Worm (Caenorhabditis elegans) whole organism, L4 larva: Measurements from ENCODE around the gene M116.5.
A peak's percentile ranks its signal among the peaks of the same experiment; 100 is the strongest.

Experiments used
- F26F4.8 ChIP-seq: fragments of 200-800 bp; sonication (Bioruptor generic); conservative IDR thresholded peaks from 2 replicates; pipeline ENCODE4 v1.3.6; 2022; ENCODE audit warnings: missing genetic modification characterization, missing compliant biosample characterization
- F37D6.2 ChIP-seq: sonication (generic microtip); optimal IDR thresholded peaks from 2 replicates; lab custom pipeline; 2016; ENCODE audit warnings: mild to moderate bottlenecking, missing genetic modification characterization, missing compliant biosample characterization
- F49E8.2 ChIP-seq: sonication (generic microtip); optimal IDR thresholded peaks from 2 replicates; lab custom pipeline; 2016; ENCODE audit warnings: missing compliant biosample characterization, mild to moderate bottlenecking, missing genetic modification characterization, borderline replicate concordance
- R02D3.7 ChIP-seq: fragments of 150-350 bp; sonication (generic microtip); optimal IDR thresholded peaks from 3 replicates; lab custom pipeline; 2014; ENCODE audit warnings: missing biosample characterization, missing genetic modification characterization
- T26A8.4 ChIP-seq: fragments of 200-800 bp; sonication (Bioruptor generic); IDR thresholded peaks from 2 replicates; pipeline ENCODE4 v1.3.6; 2022; ENCODE audit warnings: missing genetic modification characterization, missing compliant biosample characterization
- ZK546.5 ChIP-seq, 2 experiments: sonication (generic microtip); optimal IDR thresholded peaks; 2 replicates each; lab custom pipeline; 2017; ENCODE audit warnings: missing biosample characterization in 2 of 2, missing genetic modification characterization in 2 of 2
- ama-1 ChIP-seq: fragments of 150-350 bp; optimal IDR thresholded peaks from 2 replicates; lab custom pipeline; 2014; ENCODE audit warnings: inconsistent platforms, mixed read lengths
- attf-4 ChIP-seq: sonication (generic microtip); optimal IDR thresholded peaks from 3 replicates; lab custom pipeline; 2017; ENCODE audit warnings: missing biosample characterization, missing genetic modification characterization
- ceh-82 ChIP-seq: sonication (generic microtip); optimal IDR thresholded peaks from 2 replicates; lab custom pipeline; 2017; ENCODE audit warnings: missing biosample characterization, missing genetic modification characterization
- ctbp-1 ChIP-seq: fragments of 200-800 bp; sonication (Bioruptor generic); IDR thresholded peaks from 2 replicates; pipeline ENCODE4 v1.3.6; 2022; ENCODE audit warnings: missing genetic modification reagents, missing genetic modification characterization, missing compliant biosample characterization
- daf-16 ChIP-seq, 3 experiments: sonication (generic microtip); optimal IDR thresholded peaks; 2 replicates each; lab custom pipeline; 2016 to 2017; ENCODE audit warnings: missing genetic modification characterization in 3 of 3, missing genetic modification reagents in 3 of 3, mild to moderate bottlenecking in 2 of 3, missing compliant biosample characterization in 2 of 3, missing biosample characterization in 1 of 3, moderate library complexity in 1 of 3
- daf-8 ChIP-seq: fragments of 200-800 bp; sonication (Bioruptor generic); IDR thresholded peaks from 2 replicates; pipeline ENCODE4 v1.3.6; 2022; ENCODE audit warnings: missing genetic modification characterization, missing compliant biosample characterization
- dmd-6 ChIP-seq: fragments of 200-800 bp; sonication (Bioruptor generic); IDR thresholded peaks from 2 replicates; pipeline ENCODE4 v1.3.6; 2022; ENCODE audit warnings: missing genetic modification reagents, missing genetic modification characterization, missing compliant biosample characterization
- dmd-9 ChIP-seq: fragments of 200-800 bp; sonication (Bioruptor generic); IDR thresholded peaks from 2 replicates; pipeline ENCODE4 v1.3.6; 2022; ENCODE audit warnings: missing genetic modification reagents, missing genetic modification characterization, missing compliant biosample characterization
- duxl-1 ChIP-seq: sonication (generic microtip); optimal IDR thresholded peaks from 2 replicates; lab custom pipeline; 2016; ENCODE audit warnings: mild to moderate bottlenecking, missing genetic modification characterization, moderate library complexity, missing compliant biosample characterization; ENCODE audit not compliant: poor library complexity
- egl-27 ChIP-seq: sonication (generic microtip); optimal IDR thresholded peaks from 3 replicates; lab custom pipeline; 2017; ENCODE audit warnings: missing biosample characterization, missing genetic modification reagents, missing genetic modification characterization
- fkh-10 ChIP-seq: fragments of 150-350 bp; optimal IDR thresholded peaks from 2 replicates; lab custom pipeline; 2014; ENCODE audit warnings: missing biosample characterization, missing genetic modification reagents, missing genetic modification characterization
- hif-1 ChIP-seq, 2 experiments: sonication (generic microtip); optimal IDR thresholded peaks; 2 replicates each; lab custom pipeline; 2016 to 2017; ENCODE audit warnings: missing compliant biosample characterization in 2 of 2, missing genetic modification characterization in 2 of 2, missing genetic modification reagents in 2 of 2, missing genotype in 2 of 2, mild to moderate bottlenecking in 1 of 2
- hlh-11 ChIP-seq: fragments of 200-800 bp; sonication (Bioruptor generic); optimal IDR thresholded peaks from 2 replicates; lab custom pipeline; 2018; ENCODE audit warnings: mild to moderate bottlenecking, missing genetic modification characterization, missing compliant biosample characterization
- hlh-30 ChIP-seq: sonication (generic microtip); optimal IDR thresholded peaks from 2 replicates; lab custom pipeline; 2017; ENCODE audit warnings: antibody characterized with exemption, mild to moderate bottlenecking, missing genetic modification characterization, missing compliant biosample characterization; ENCODE audit not compliant: insufficient read depth
- hmg-1.1 ChIP-seq: fragments of 200-800 bp; sonication (Bioruptor generic); IDR thresholded peaks from 2 replicates; pipeline ENCODE4 v1.3.6; 2022; ENCODE audit warnings: missing genetic modification reagents, missing genetic modification characterization, missing compliant biosample characterization
- jun-1 ChIP-seq: fragments of 150-350 bp; optimal IDR thresholded peaks from 2 replicates; lab custom pipeline; 2014; ENCODE audit warnings: missing biosample characterization, missing genetic modification reagents, missing genetic modification characterization
- lin-15B ChIP-seq: fragments of 150-350 bp; sonication (generic microtip); optimal IDR thresholded peaks from 3 replicates; lab custom pipeline; 2014; ENCODE audit warnings: missing biosample characterization, missing genetic modification characterization
- lsy-2 ChIP-seq, 2 experiments: fragments of 150-350 bp in 1 of 2; sonication (generic microtip) in 1 of 2; optimal IDR thresholded peaks; 2 replicates each; lab custom pipeline; 2014 to 2017; ENCODE audit warnings: missing biosample characterization in 2 of 2, missing genetic modification characterization in 2 of 2
- madf-5 ChIP-seq, 2 experiments: fragments of 200-800 bp; sonication (Bioruptor generic); IDR thresholded peaks; 2 replicates each; pipeline ENCODE4 v1.3.6; 2022; ENCODE audit warnings: missing compliant biosample characterization in 2 of 2, missing genetic modification characterization in 2 of 2
- mdl-1 ChIP-seq, 2 experiments: fragments of 150-350 bp in 1 of 2; sonication (generic microtip) in 1 of 2; optimal IDR thresholded peaks; 2 replicates each; lab custom pipeline; 2014 to 2017; ENCODE audit warnings: missing biosample characterization in 2 of 2, missing genetic modification characterization in 2 of 2
- mdt-29 ChIP-seq: fragments of 200-800 bp; sonication (Bioruptor generic); IDR thresholded peaks from 2 replicates; pipeline ENCODE4 v1.3.6; 2022; ENCODE audit warnings: missing genetic modification reagents, missing genetic modification characterization, missing compliant biosample characterization
- mxl-3 ChIP-seq: fragments of 200-800 bp; sonication (Bioruptor generic); optimal IDR thresholded peaks from 2 replicates; lab custom pipeline; 2018; ENCODE audit warnings: mild to moderate bottlenecking, missing genetic modification characterization, missing compliant biosample characterization
- nhr-102 ChIP-seq: sonication (generic microtip); optimal IDR thresholded peaks from 2 replicates; lab custom pipeline; 2016; ENCODE audit warnings: mild to moderate bottlenecking, missing genetic modification characterization, moderate library complexity, missing compliant biosample characterization
- nhr-237 ChIP-seq: sonication (generic microtip); optimal IDR thresholded peaks from 2 replicates; lab custom pipeline; 2017; ENCODE audit warnings: missing biosample characterization, missing genetic modification characterization
- nhr-41 ChIP-seq: fragments of 200-800 bp; sonication (Bioruptor generic); IDR thresholded peaks from 2 replicates; pipeline ENCODE4 v1.3.6; 2022; ENCODE audit warnings: missing genetic modification reagents, missing genetic modification characterization, missing compliant biosample characterization
- nhr-42 ChIP-seq: fragments of 200-800 bp; sonication (Bioruptor generic); IDR thresholded peaks from 2 replicates; pipeline ENCODE4 v1.3.6; 2022; ENCODE audit warnings: missing genetic modification characterization, missing compliant biosample characterization
- nhr-48 ChIP-seq: sonication (generic microtip); optimal IDR thresholded peaks from 2 replicates; lab custom pipeline; 2016; ENCODE audit warnings: mild to moderate bottlenecking, missing genetic modification characterization, missing compliant biosample characterization
- pha-4 ChIP-seq, 2 experiments: fragments of 150-350 bp in 1 of 2; fragments of 200-800 bp in 1 of 2; sonication (Bioruptor generic) in 1 of 2; IDR thresholded peaks in 1 of 2; optimal IDR thresholded peaks in 1 of 2; 2 replicates each; pipeline versions ENCODE4 v1.3.6 to Lab custom; 2014 to 2022; ENCODE audit warnings: missing genetic modification characterization in 2 of 2, missing genetic modification reagents in 2 of 2, missing biosample characterization in 1 of 2, missing compliant biosample characterization in 1 of 2
- pqm-1 ChIP-seq: sonication (generic microtip); optimal IDR thresholded peaks from 2 replicates; lab custom pipeline; 2017; ENCODE audit warnings: missing biosample characterization, missing genetic modification characterization
- rbr-2 ChIP-seq: sonication (generic microtip); optimal IDR thresholded peaks from 2 replicates; lab custom pipeline; 2016; ENCODE audit warnings: missing genotype, missing genetic modification characterization, missing compliant biosample characterization
- saeg-2 ChIP-seq: fragments of 200-800 bp; sonication (Bioruptor generic); IDR thresholded peaks from 2 replicates; pipeline ENCODE4 v1.3.6; 2022; ENCODE audit warnings: missing genetic modification reagents, missing genetic modification characterization, missing compliant biosample characterization
- sdz-12 ChIP-seq: fragments of 200-800 bp; sonication (Bioruptor generic); optimal IDR thresholded peaks from 2 replicates; lab custom pipeline; 2018; ENCODE audit warnings: mild to moderate bottlenecking, missing genetic modification characterization, missing compliant biosample characterization
- set-16 ChIP-seq: fragments of 200-800 bp; sonication (Bioruptor generic); IDR thresholded peaks from 2 replicates; pipeline ENCODE4 v1.3.6; 2022; ENCODE audit warnings: missing genetic modification reagents, missing genetic modification characterization, missing compliant biosample characterization
- skn-1 ChIP-seq: fragments of 150-350 bp; optimal IDR thresholded peaks from 2 replicates; lab custom pipeline; 2014; ENCODE audit warnings: missing biosample characterization, missing genetic modification characterization
- snpc-1.2 ChIP-seq: fragments of 200-800 bp; sonication (Bioruptor generic); IDR thresholded peaks from 2 replicates; pipeline ENCODE4 v1.3.6; 2022; ENCODE audit warnings: missing genetic modification reagents, missing genetic modification characterization, missing compliant biosample characterization
- tra-1 ChIP-seq: fragments of 200-800 bp; sonication (Bioruptor generic); IDR thresholded peaks from 2 replicates; pipeline ENCODE4 v1.3.6; 2022; ENCODE audit warnings: missing genetic modification reagents, missing genetic modification characterization, missing compliant biosample characterization
- unc-130 ChIP-seq: sonication (generic microtip); optimal IDR thresholded peaks from 2 replicates; lab custom pipeline; 2016; ENCODE audit warnings: missing genetic modification reagents, missing genetic modification characterization, missing compliant biosample characterization
- unc-62 ChIP-seq, 3 experiments: fragments of 150-350 bp in 1 of 3; sonication (generic microtip); optimal IDR thresholded peaks in 2 of 3; peaks in 1 of 3; 1 replicate in 1 of 3; 2 replicates in 2 of 3; lab custom pipeline; 2014 to 2017; ENCODE audit warnings: missing biosample characterization in 3 of 3, missing genetic modification characterization in 3 of 3, missing genetic modification reagents in 3 of 3, missing genotype in 1 of 3
- zag-1 ChIP-seq: fragments of 150-350 bp; optimal IDR thresholded peaks from 2 replicates; lab custom pipeline; 2014; ENCODE audit warnings: missing biosample characterization, missing genetic modification characterization
- zfp-2 ChIP-seq: sonication (generic microtip); optimal IDR thresholded peaks from 2 replicates; lab custom pipeline; 2016; ENCODE audit warnings: mild to moderate bottlenecking, missing genetic modification characterization, missing compliant biosample characterization
- zfp-3 ChIP-seq: fragments of 200-800 bp; sonication (Bioruptor generic); conservative IDR thresholded peaks from 2 replicates; pipeline ENCODE4 v1.3.6; 2022; ENCODE audit warnings: missing genetic modification reagents, missing genetic modification characterization, missing compliant biosample characterization
- zip-11 ChIP-seq: fragments of 200-800 bp; sonication (Bioruptor generic); IDR thresholded peaks from 2 replicates; pipeline ENCODE4 v1.3.6; 2022; ENCODE audit warnings: missing genetic modification characterization, missing compliant biosample characterization
- zip-2 ChIP-seq: fragments of 150-350 bp; optimal IDR thresholded peaks from 2 replicates; lab custom pipeline; 2014; ENCODE audit warnings: missing biosample characterization, missing genetic modification characterization
- ztf-7 ChIP-seq: fragments of 150-350 bp; optimal IDR thresholded peaks from 2 replicates; lab custom pipeline; 2014; ENCODE audit warnings: missing biosample characterization, missing genetic modification characterization

The M116.5 gene

DNA sequence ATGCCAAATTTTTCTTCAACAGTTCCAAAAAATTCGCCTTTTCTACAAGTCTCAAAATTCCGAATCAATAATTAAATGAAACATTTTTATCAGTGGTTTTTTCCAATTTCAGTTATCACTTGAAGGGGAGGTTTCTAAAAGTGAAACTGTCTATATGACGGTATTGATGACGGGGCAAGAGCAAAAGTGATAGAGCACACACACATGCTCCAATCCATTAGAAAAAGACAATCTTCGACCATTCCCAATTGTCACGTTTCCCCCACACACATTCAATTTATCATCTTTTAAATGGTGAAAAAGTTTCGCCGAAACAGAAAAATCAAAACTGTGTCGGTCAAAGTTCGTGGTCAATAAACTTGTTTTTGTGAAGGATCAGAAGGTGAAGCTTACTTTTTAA is 32.3 kb upstream of the M116.5 start (continued):
- TF ChIP-seq daf-16 (GFP tag; optimal IDR thresholded peaks at IDR 0.05; lab: Kevin White, UChicago) (no peak), daf-16 (tag; optimal IDR thresholded peaks at IDR 0.05; lab: Kevin White, UChicago) (peak; percentile 53), unc-130 (GFP tag; lab: Kevin White, UChicago) (no peak), F49E8.2 (tag; lab: Kevin White, UChicago) (no peak), tra-1 (GFP tag; lab: Robert Waterston, UW) (0 out of 2 replicates have a peak, but pooled peaks have one; percentile 41), sdz-12 (no peak), duxl-1 (tag; lab: Kevin White, UChicago) (no peak), zip-2 (tag; lab: Kevin White, UChicago) (no peak), fkh-10 (GFP tag; lab: Kevin White, UChicago) (no peak), egl-27 (tag; lab: Kevin White, UChicago) (no peak), ZK546.5 (tag; optimal IDR thresholded peaks at IDR 0.05; lab: Kevin White, UChicago) (no peak), skn-1 (no peak), R02D3.7 (tag; lab: Kevin White, UChicago) (no peak), set-16 (GFP tag; lab: Robert Waterston, UW) (no peak), ceh-82 (no peak), hmg-1.1 (no peak), snpc-1.2 (GFP tag; lab: Robert Waterston, UW) (no peak), ctbp-1 (GFP tag; lab: Robert Waterston, UW) (no peak), zip-11 (GFP tag; lab: Robert Waterston, UW) (no peak), pha-4 (GFP tag; IDR thresholded peaks at IDR 0.05; lab: Robert Waterston, UW) (no peak), pha-4 (tag; optimal IDR thresholded peaks at IDR 0.05; lab: Kevin White, UChicago) (no peak), unc-62 (GFP tag; optimal IDR thresholded peaks at IDR 0.05 in 1 of 2; lab: Kevin White, UChicago) (peak in 1 of 2 experiments; percentile 48), unc-62 (tag; optimal IDR thresholded peaks at IDR 0.05; lab: Kevin White, UChicago) (no peak), zfp-3 (GFP tag; lab: Robert Waterston, UW) (no peak), mxl-3 (GFP tag; lab: Kevin White, UChicago) (peak; percentile 8), daf-8 (no peak), dmd-9 (GFP tag; lab: Robert Waterston, UW) (no peak), zfp-2 (no peak), dmd-6 (GFP tag; lab: Robert Waterston, UW) (peak; percentile 94), hif-1 (tag; optimal IDR thresholded peaks at IDR 0.05; lab: Kevin White, UChicago) (peak in 1 of 2 experiments; percentile 81), nhr-237 (tag; lab: Kevin White, UChicago) (no peak), pqm-1 (tag; lab: Kevin White, UChicago) (peak; percentile 66), madf-5 (GFP tag; IDR thresholded peaks at IDR 0.05; lab: Robert Waterston, UW) (no peak), lsy-2 (tag; optimal IDR thresholded peaks at IDR 0.05; lab: Kevin White, UChicago) (peak in 1 of 2 experiments; percentile 26), saeg-2 (GFP tag; lab: Robert Waterston, UW) (no peak), mdt-29 (GFP tag; lab: Robert Waterston, UW) (no peak), ztf-7 (tag; lab: Kevin White, UChicago) (peak; percentile 47), hlh-30 (peak; percentile 42), nhr-41 (GFP tag; lab: Robert Waterston, UW) (no peak), F26F4.8 (GFP tag; lab: Robert Waterston, UW) (no peak), attf-4 (tag; lab: Kevin White, UChicago) (no peak), rbr-2 (tag; lab: Kevin White, UChicago) (no peak), nhr-48 (peak; percentile 12), nhr-102 (tag; lab: Kevin White, UChicago) (no peak), T26A8.4 (GFP tag; lab: Robert Waterston, UW) (no peak), jun-1 (tag; lab: Kevin White, UChicago) (no peak), hlh-11 (tag; lab: Kevin White, UChicago) (peak; percentile 80), F37D6.2 (no peak), zag-1 (no peak), ama-1 (lab: Kevin White, UChicago) (no peak), lin-15B (no peak), mdl-1 (tag; optimal IDR thresholded peaks at IDR 0.05; lab: Kevin White, UChicago) (peak in 1 of 2 experiments; percentile 37), nhr-42 (GFP tag; lab: Robert Waterston, UW) (no peak)
